Worm (Caenorhabditis elegans) whole organism, mixed stage, embryonic: ENCODE measurements around the gene spig-4.

Source experiments
- M03D4.4 ChIP-seq: sonication (generic microtip); optimal IDR thresholded peaks from 2 replicates; lab custom pipeline; 2017; ENCODE audit warnings: mild to moderate bottlenecking, missing genetic modification characterization, missing compliant biosample characterization
- bed-3 ChIP-seq: fragments of 200-800 bp; sonication (Bioruptor generic); optimal IDR thresholded peaks from 3 replicates; lab custom pipeline; 2018; ENCODE audit warnings: mild to moderate bottlenecking, missing genetic modification characterization, moderate library complexity, missing compliant biosample characterization
- blmp-1 ChIP-seq: fragments of 150-350 bp; optimal IDR thresholded peaks from 2 replicates; lab custom pipeline; 2014; ENCODE audit warnings: missing biosample characterization, missing genetic modification characterization
- ceh-39 ChIP-seq: fragments of 150-350 bp; optimal IDR thresholded peaks from 2 replicates; lab custom pipeline; 2014; ENCODE audit warnings: missing biosample characterization, missing genetic modification characterization
- ceh-43 ChIP-seq: fragments of 200-800 bp; sonication (Bioruptor generic); optimal IDR thresholded peaks from 2 replicates; lab custom pipeline; 2018; ENCODE audit warnings: mild to moderate bottlenecking, missing genetic modification characterization, moderate library complexity, missing compliant biosample characterization
- ceh-83 ChIP-seq: fragments of 200-800 bp; sonication (Bioruptor generic); optimal IDR thresholded peaks from 2 replicates; lab custom pipeline; 2018; ENCODE audit warnings: mild to moderate bottlenecking, missing genetic modification characterization, missing compliant biosample characterization
- ces-1 ChIP-seq: fragments of 150-350 bp; optimal IDR thresholded peaks from 2 replicates; lab custom pipeline; 2014; ENCODE audit warnings: missing biosample characterization, missing genetic modification reagents, missing genetic modification characterization
- cnd-1 ChIP-seq: fragments of 200-800 bp; sonication (Bioruptor generic); optimal IDR thresholded peaks from 2 replicates; lab custom pipeline; 2018; ENCODE audit warnings: mild to moderate bottlenecking, missing genetic modification characterization, missing compliant biosample characterization
- elt-1 ChIP-seq: sonication (generic microtip); optimal IDR thresholded peaks from 2 replicates; lab custom pipeline; 2017; ENCODE audit warnings: missing genetic modification characterization, mild to moderate bottlenecking, missing compliant biosample characterization, antibody characterized with exemption, moderate library complexity, borderline replicate concordance; ENCODE audit not compliant: insufficient read depth
- elt-3 ChIP-seq: fragments of 150-350 bp; optimal IDR thresholded peaks from 2 replicates; lab custom pipeline; 2014; ENCODE audit warnings: missing biosample characterization, missing genetic modification characterization
- flh-1 ChIP-seq: fragments of 200-800 bp; sonication (Bioruptor generic); optimal IDR thresholded peaks from 2 replicates; lab custom pipeline; 2018; ENCODE audit warnings: mild to moderate bottlenecking, missing genetic modification characterization, moderate library complexity, missing compliant biosample characterization
- ham-2 ChIP-seq: fragments of 200-800 bp; sonication (Bioruptor generic); optimal IDR thresholded peaks from 2 replicates; lab custom pipeline; 2018; ENCODE audit warnings: mild to moderate bottlenecking, missing genetic modification characterization, missing compliant biosample characterization
- lin-13 ChIP-seq: fragments of 150-350 bp; optimal IDR thresholded peaks from 2 replicates; lab custom pipeline; 2014; ENCODE audit warnings: missing biosample characterization, missing genetic modification characterization
- lin-32 ChIP-seq: fragments of 200-800 bp; sonication (Bioruptor generic); optimal IDR thresholded peaks from 2 replicates; lab custom pipeline; 2018; ENCODE audit warnings: mild to moderate bottlenecking, missing genetic modification characterization, missing compliant biosample characterization
- lsy-2 ChIP-seq: fragments of 150-350 bp; optimal IDR thresholded peaks from 2 replicates; lab custom pipeline; 2014; ENCODE audit warnings: missing biosample characterization, missing genetic modification characterization
- mab-5 ChIP-seq: fragments of 150-350 bp; optimal IDR thresholded peaks from 2 replicates; lab custom pipeline; 2014; ENCODE audit warnings: missing biosample characterization, missing genetic modification characterization
- mep-1 ChIP-seq: fragments of 150-350 bp; optimal IDR thresholded peaks from 2 replicates; lab custom pipeline; 2017; ENCODE audit warnings: missing biosample characterization, missing genetic modification reagents, missing genetic modification characterization, inconsistent platforms
- mls-2 ChIP-seq: sonication (generic microtip); optimal IDR thresholded peaks from 2 replicates; lab custom pipeline; 2016; ENCODE audit warnings: mild to moderate bottlenecking, missing genetic modification characterization, moderate library complexity, missing compliant biosample characterization
- nhr-2 ChIP-seq: fragments of 150-350 bp; optimal IDR thresholded peaks from 2 replicates; lab custom pipeline; 2014; ENCODE audit warnings: missing biosample characterization, missing genetic modification characterization
- nhr-237 ChIP-seq: fragments of 150-350 bp; optimal IDR thresholded peaks from 2 replicates; lab custom pipeline; 2014; ENCODE audit warnings: missing biosample characterization, missing genetic modification characterization
- nhr-28 ChIP-seq: fragments of 150-350 bp; optimal IDR thresholded peaks from 2 replicates; lab custom pipeline; 2014; ENCODE audit warnings: missing biosample characterization, missing genetic modification characterization
- nhr-76 ChIP-seq: sonication (generic microtip); optimal IDR thresholded peaks from 2 replicates; lab custom pipeline; 2017; ENCODE audit warnings: missing biosample characterization, missing genetic modification characterization
- pha-4 ChIP-seq: fragments of 150-350 bp; optimal IDR thresholded peaks from 2 replicates; lab custom pipeline; 2018; ENCODE audit warnings: missing biosample characterization, missing genetic modification reagents, missing genetic modification characterization
- snpc-4 ChIP-seq: fragments of 150-350 bp; optimal IDR thresholded peaks from 2 replicates; lab custom pipeline; 2014; ENCODE audit warnings: missing biosample characterization, missing genetic modification characterization
- sptf-1 ChIP-seq: sonication (generic microtip); optimal IDR thresholded peaks from 2 replicates; lab custom pipeline; 2017; ENCODE audit warnings: mild to moderate bottlenecking, missing genetic modification characterization, moderate library complexity, missing compliant biosample characterization
- tbx-8 ChIP-seq: fragments of 200-800 bp; sonication (Bioruptor generic); optimal IDR thresholded peaks from 2 replicates; lab custom pipeline; 2018; ENCODE audit warnings: mild to moderate bottlenecking, missing genetic modification characterization, moderate library complexity, missing compliant biosample characterization
- unc-120 ChIP-seq: sonication (generic microtip); optimal IDR thresholded peaks from 2 replicates; lab custom pipeline; 2017; ENCODE audit warnings: missing genetic modification characterization, missing compliant biosample characterization; ENCODE audit not compliant: poor library complexity, severe bottlenecking
- unc-39 ChIP-seq: fragments of 150-350 bp; optimal IDR thresholded peaks from 2 replicates; lab custom pipeline; 2014; ENCODE audit warnings: missing biosample characterization, missing genetic modification characterization
- unc-62 ChIP-seq: fragments of 150-350 bp; optimal IDR thresholded peaks from 2 replicates; lab custom pipeline; 2014; ENCODE audit warnings: missing biosample characterization, missing genetic modification reagents, missing genetic modification characterization
- zip-8 ChIP-seq: fragments of 150-350 bp; optimal IDR thresholded peaks from 2 replicates; lab custom pipeline; 2014; ENCODE audit warnings: missing biosample characterization, missing genetic modification characterization
- ztf-11 ChIP-seq: fragments of 150-350 bp; optimal IDR thresholded peaks from 2 replicates; lab custom pipeline; 2014; ENCODE audit warnings: missing biosample characterization, missing genetic modification characterization

The spig-4 gene

DNA sequence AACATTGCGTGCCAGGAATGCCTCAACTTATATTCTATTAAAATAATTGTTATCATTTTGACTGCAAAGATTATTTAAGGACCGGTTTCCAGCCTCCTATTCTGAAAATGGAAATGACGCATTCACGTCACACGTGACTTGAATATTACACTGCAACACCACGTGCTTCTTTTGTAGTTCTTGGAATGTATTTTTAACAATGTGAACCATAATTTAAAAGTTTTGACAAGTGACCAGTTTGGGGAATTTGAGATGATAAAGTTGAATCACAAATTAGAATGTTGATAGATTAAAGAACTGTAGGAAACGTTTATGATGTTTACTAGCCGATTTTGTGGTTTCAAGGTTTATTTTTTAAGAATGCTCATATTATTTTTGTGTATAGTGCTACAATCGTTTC, 35.0 kb upstream of the spig-4 start, which contains the start of gene F47B8.10:
F47B8.10 (plus strand) TSS at position 301 of the 400 bp plus-strand sequence.
- no peak for TF ChIP-seq lin-32 (GFP tag; lab: Kevin White, UChicago)
- no peak for TF ChIP-seq nhr-76 (tag; lab: Kevin White, UChicago)
- no peak for TF ChIP-seq ces-1 (GFP tag; lab: Kevin White, UChicago)

DNA sequence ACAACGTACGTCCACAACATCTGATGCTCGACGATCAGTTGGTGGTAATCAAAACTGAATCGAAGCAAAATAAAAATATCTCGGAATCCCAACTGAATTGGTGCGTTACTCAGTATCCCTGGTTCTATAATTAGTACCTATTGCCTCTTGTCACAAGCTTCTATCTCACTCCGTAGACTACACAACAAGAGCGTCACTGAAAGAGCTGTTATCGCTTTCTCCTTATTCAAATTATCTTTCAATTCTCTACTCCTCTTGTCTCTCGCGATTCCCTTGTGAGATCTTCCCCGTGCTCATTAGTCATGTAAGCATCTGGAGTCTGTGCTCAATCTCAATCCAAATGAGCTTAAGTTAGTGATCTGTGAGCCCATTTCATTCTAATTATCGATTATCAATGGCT, 30.0 kb upstream of the spig-4 start, which contains the start of gene srm-6:
srm-6 (plus strand) TSS at position 301 of the 400 bp plus-strand sequence.
- TF ChIP-seq mls-2 (tag; lab: Kevin White, UChicago) (no peak), ham-2 (GFP tag; lab: Kevin White, UChicago) (no peak), ceh-43 (GFP tag; lab: Kevin White, UChicago) (no peak), ceh-39 (tag; lab: Kevin White, UChicago) (no peak), mep-1 (tag; lab: Kevin White, UChicago) (no peak), ces-1 (GFP tag; lab: Kevin White, UChicago) (no peak), zip-8 (no peak), cnd-1 (tag; lab: Kevin White, UChicago) (no peak), mab-5 (tag; lab: Kevin White, UChicago) (no peak), elt-1 (no peak), bed-3 (GFP tag; lab: Kevin White, UChicago) (no peak), M03D4.4 (tag; lab: Kevin White, UChicago) (no peak)

DNA sequence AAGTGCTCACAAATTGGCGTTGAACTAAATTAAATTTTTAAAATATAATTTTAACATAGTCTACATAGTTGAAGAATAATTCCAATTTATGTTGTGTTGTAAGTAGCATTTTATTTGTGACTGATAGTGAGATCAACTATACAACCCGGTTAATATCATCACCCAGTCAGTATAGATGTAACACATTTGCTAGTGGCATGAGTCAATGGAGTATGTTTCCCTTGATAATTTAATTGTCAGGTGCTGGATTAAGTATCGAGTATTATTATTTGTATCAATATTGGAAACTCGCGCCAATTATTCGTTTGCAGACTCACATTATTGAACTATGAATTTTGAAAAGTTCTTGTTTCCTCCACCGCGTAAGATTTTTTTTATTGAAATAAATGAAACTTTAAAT, 28.2 kb upstream of the spig-4 start, which contains the start of gene srm-5:
srm-5 (plus strand) TSS at position 301 of the 400 bp plus-strand sequence.
- TF ChIP-seq blmp-1 (tag; lab: Kevin White, UChicago), result no peak
- TF ChIP-seq M03D4.4 (tag; lab: Kevin White, UChicago), result no peak
- TF ChIP-seq unc-62 (GFP tag; lab: Kevin White, UChicago), result no peak
- TF ChIP-seq ztf-11 (tag; lab: Kevin White, UChicago), result no peak
- TF ChIP-seq unc-120 (tag; lab: Kevin White, UChicago), result no peak
- TF ChIP-seq ham-2 (GFP tag; lab: Kevin White, UChicago), result no peak
- no peak for TF ChIP-seq mls-2 (tag; lab: Kevin White, UChicago)
- TF ChIP-seq mab-5 (tag; lab: Kevin White, UChicago), result no peak
- no peak for TF ChIP-seq sptf-1
- TF ChIP-seq, all 35 proteins: peak for 0

DNA sequence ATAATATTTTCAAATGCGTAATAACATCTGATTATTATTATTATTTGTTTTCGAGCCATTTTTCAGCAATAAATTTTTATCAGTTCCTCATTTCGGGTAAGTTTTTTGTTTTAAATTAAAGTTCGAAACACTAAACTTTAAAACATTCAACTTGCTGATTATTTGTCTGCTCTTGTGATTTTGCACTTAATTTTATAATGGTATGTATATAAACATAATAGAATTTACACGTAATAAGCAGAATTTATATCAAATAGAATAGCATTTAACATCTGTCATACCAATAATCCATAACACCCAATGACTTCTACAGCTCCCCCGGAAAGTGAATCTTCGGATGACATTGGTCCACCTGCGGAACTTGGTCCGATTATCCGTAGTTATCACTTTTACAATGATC, 26.4 kb upstream of the spig-4 start, which contains the start of gene srm-4:
srm-4 (plus strand) TSS at position 301 of the 400 bp plus-strand sequence.
- no peak for TF ChIP-seq nhr-2
- no peak for TF ChIP-seq bed-3 (GFP tag; lab: Kevin White, UChicago)
- no peak for TF ChIP-seq sptf-1
- no peak for TF ChIP-seq pha-4 (tag; lab: Kevin White, UChicago)
- TF ChIP-seq unc-39 (tag; lab: Kevin White, UChicago), result no peak
- no peak for TF ChIP-seq flh-1 (GFP tag; lab: Kevin White, UChicago)
- TF ChIP-seq nhr-76 (tag; lab: Kevin White, UChicago), result no peak
- TF ChIP-seq nhr-237, result no peak
- no peak for TF ChIP-seq lin-13 (tag; lab: Kevin White, UChicago)
- no peak for TF ChIP-seq cnd-1 (tag; lab: Kevin White, UChicago)
- TF ChIP-seq, all 35 proteins: peak for 0

DNA sequence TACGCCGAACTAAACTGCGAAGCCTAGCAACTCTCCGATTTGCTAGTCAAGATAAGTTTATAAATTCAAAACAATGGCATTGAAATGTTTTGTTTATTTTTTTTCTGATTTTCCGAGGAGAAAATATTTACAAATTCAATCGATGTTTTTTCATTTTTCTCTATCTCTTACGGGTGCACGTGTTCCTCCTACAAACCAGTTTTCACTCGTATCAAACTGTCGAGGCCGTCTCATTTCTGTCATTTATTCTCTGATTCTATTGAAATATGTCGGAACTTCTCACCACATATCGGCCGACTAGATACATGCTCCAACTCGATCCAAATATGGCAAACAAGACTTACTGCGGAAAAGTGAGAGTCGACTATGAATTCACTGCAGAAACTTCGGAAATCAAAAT, 24.8 kb upstream of the spig-4 start, which contains the start of gene F47B8.8:
F47B8.8 (plus strand) TSS at position 257 of the 400 bp plus-strand sequence.
- TF ChIP-seq pha-4 (tag; lab: Kevin White, UChicago), result no peak
- TF ChIP-seq lsy-2, result no peak
- no peak for TF ChIP-seq tbx-8
- TF ChIP-seq ham-2 (GFP tag; lab: Kevin White, UChicago), result no peak
- TF ChIP-seq mep-1 (tag; lab: Kevin White, UChicago), result no peak
- TF ChIP-seq unc-120 (tag; lab: Kevin White, UChicago), result no peak
- no peak for TF ChIP-seq M03D4.4 (tag; lab: Kevin White, UChicago)
- no peak for TF ChIP-seq lin-13 (tag; lab: Kevin White, UChicago)
- TF ChIP-seq nhr-28 (tag; lab: Kevin White, UChicago), result no peak
- TF ChIP-seq ces-1 (GFP tag; lab: Kevin White, UChicago), result no peak
- no peak for TF ChIP-seq snpc-4 (tag; lab: Kevin White, UChicago)
- TF ChIP-seq ceh-43 (GFP tag; lab: Kevin White, UChicago), result no peak
- TF ChIP-seq ceh-83, result no peak
- TF ChIP-seq nhr-237, result no peak
- TF ChIP-seq elt-3 (tag; lab: Kevin White, UChicago), result no peak
